Worm (Caenorhabditis elegans): ENCODE measurements around the gene ndnf-1.

Gene ndnf-1

ce11 chrIV:2997302-2997701, 31.4 kb downstream of the ndnf-1 start:
- TF ChIP-seq dpl-1 (GFP tag; optimal IDR thresholded peaks at IDR 0.05): no peak
- TF ChIP-seq daf-19 (GFP tag; conservative IDR thresholded peaks at IDR 0.05): no peak
- no peak for TF ChIP-seq lin-1 (GFP tag; IDR thresholded peaks at IDR 0.05)
- TF ChIP-seq F49E8.2 (tag; optimal IDR thresholded peaks at IDR 0.05; ENCODE audit: borderline replicate concordance): no peak
- no peak for TF ChIP-seq nhr-11 (tag; optimal IDR thresholded peaks at IDR 0.05)
- TF ChIP-seq Y48G9A.11 (GFP tag; IDR thresholded peaks at IDR 0.05): no peak
- TF ChIP-seq set-16 (GFP tag; IDR thresholded peaks at IDR 0.05): peak; percentile 93
- no peak for TF ChIP-seq lin-29 (GFP tag; IDR thresholded peaks at IDR 0.05)
- peak; percentile 11 for TF ChIP-seq hlh-11 (tag; optimal IDR thresholded peaks at IDR 0.05)
- peak; percentile 63 for TF ChIP-seq hlh-30 (tag; optimal IDR thresholded peaks at IDR 0.05; ENCODE audit: insufficient read depth)
- TF ChIP-seq ceh-82 (tag; optimal IDR thresholded peaks at IDR 0.05): no peak
- peak in 1 of 2 experiments; percentile 10 for TF ChIP-seq mdl-1 (tag; optimal IDR thresholded peaks at IDR 0.05)
- TF ChIP-seq F44E2.7 (GFP tag; IDR thresholded peaks at IDR 0.05): no peak
- no peak for TF ChIP-seq nhr-237 (tag; optimal IDR thresholded peaks at IDR 0.05)
- no peak for TF ChIP-seq dve-1 (tag; optimal IDR thresholded peaks at IDR 0.05; ENCODE audit: insufficient read depth)
- TF ChIP-seq ceh-62 (tag; optimal IDR thresholded peaks at IDR 0.05): no peak
- TF ChIP-seq lin-38 (GFP tag; IDR thresholded peaks at IDR 0.05): no peak
- TF ChIP-seq nhr-76 (tag; optimal IDR thresholded peaks at IDR 0.05): no peak
- no peak for TF ChIP-seq gei-8 (GFP tag; optimal IDR thresholded peaks at IDR 0.05)
- TF ChIP-seq tra-1 (GFP tag; IDR thresholded peaks at IDR 0.05): 0 out of 2 replicates have a peak, but pooled peaks have one; percentile 14
- TF ChIP-seq aha-1 (tag): peak; percentile 74
- no peak for TF ChIP-seq nhr-41 (GFP tag; IDR thresholded peaks at IDR 0.05)
- TF ChIP-seq dmd-8 (GFP tag; IDR thresholded peaks at IDR 0.05): no peak
- no peak for TF ChIP-seq unc-130 (GFP tag; optimal IDR thresholded peaks at IDR 0.05)

- TF ChIP-seq fos-1 (tag; optimal IDR thresholded peaks at IDR 0.05) (no peak), ceh-82 (tag; optimal IDR thresholded peaks at IDR 0.05) (no peak), ztf-7 (tag; optimal IDR thresholded peaks at IDR 0.05) (no peak), ceh-28 (tag; optimal IDR thresholded peaks at IDR 0.05) (no peak), mdt-29 (GFP tag; IDR thresholded peaks at IDR 0.05) (no peak), zip-2 (tag; optimal IDR thresholded peaks at IDR 0.05) (no peak), mxl-3 (GFP tag; optimal IDR thresholded peaks at IDR 0.05) (no peak), jun-1 (tag; optimal IDR thresholded peaks at IDR 0.05) (no peak), dmd-9 (GFP tag; IDR thresholded peaks at IDR 0.05) (no peak), gei-8 (GFP tag; optimal IDR thresholded peaks at IDR 0.05) (no peak), lin-39 (tag; optimal IDR thresholded peaks at IDR 0.05) (no peak), nhr-25 (tag; optimal IDR thresholded peaks at IDR 0.05; ENCODE audit: borderline replicate concordance, insufficient read depth) (no peak)
These were observed 33.4 kb downstream of the ndnf-1 start, which contains the start of gene Y54G2A.26 for ce11 chrIV:2995372-2995771. Y54G2A.26 (minus strand) TSS chrIV:2995472.

ce11 chrIV:2994883-2995282, 33.9 kb downstream of the ndnf-1 start:
- no peak for TF ChIP-seq hlh-30 (tag; optimal IDR thresholded peaks at IDR 0.05; ENCODE audit: insufficient read depth)
- no peak for TF ChIP-seq D1046.2 (GFP tag; IDR thresholded peaks at IDR 0.05)
- TF ChIP-seq rbr-2 (tag; optimal IDR thresholded peaks at IDR 0.05): no peak
- TF ChIP-seq mep-1 (tag; optimal IDR thresholded peaks at IDR 0.05): peak; percentile 2
- TF ChIP-seq set-16 (GFP tag; IDR thresholded peaks at IDR 0.05): peak; percentile 27; the same call in 1 of the 2 replicates
- TF ChIP-seq tag-97 (GFP tag; IDR thresholded peaks at IDR 0.05): no peak
- TF ChIP-seq nhr-28 (tag; optimal IDR thresholded peaks at IDR 0.05): peak; percentile 8
- no peak for TF ChIP-seq ceh-82 (tag; optimal IDR thresholded peaks at IDR 0.05)

Data from whole organism, L4 larva.